Worm (Caenorhabditis elegans) whole organism, midembryonic: ENCODE data around the gene sre-13.

ENCODE experiments used
- T22C8.4 ChIP-seq: fragments of 200-800 bp; sonication (Bioruptor generic); IDR thresholded peaks from 2 replicates; pipeline ENCODE4 v1.3.6; 2022; ENCODE audit warnings: missing genetic modification characterization, missing compliant biosample characterization
- cog-1 ChIP-seq: sonication (generic microtip); optimal IDR thresholded peaks from 2 replicates; lab custom pipeline; 2016; ENCODE audit warnings: missing genetic modification characterization, missing compliant biosample characterization
- flt-1 ChIP-seq: fragments of 200-800 bp; sonication (Bioruptor generic); IDR thresholded peaks from 2 replicates; pipeline ENCODE4 v1.3.6; 2022; ENCODE audit warnings: missing genetic modification characterization, missing compliant biosample characterization
- med-1 ChIP-seq: sonication (generic microtip); optimal IDR thresholded peaks from 2 replicates; lab custom pipeline; 2017; ENCODE audit warnings: missing genetic modification characterization, mild to moderate bottlenecking, missing compliant biosample characterization, antibody characterized with exemption, missing genetic modification reagents; ENCODE audit not compliant: insufficient read depth
- ref-1 ChIP-seq: fragments of 200-800 bp; sonication (Bioruptor generic); conservative IDR thresholded peaks from 2 replicates; pipeline ENCODE4 v1.3.6; 2022; ENCODE audit warnings: missing genetic modification reagents, missing genetic modification characterization, missing compliant biosample characterization
- ztf-23 ChIP-seq: fragments of 200-800 bp; sonication (Bioruptor generic); IDR thresholded peaks from 2 replicates; pipeline ENCODE4 v1.3.6; 2022; ENCODE audit warnings: missing genetic modification reagents, missing genetic modification characterization, missing compliant biosample characterization
- ztf-29 ChIP-seq: fragments of 200-800 bp; sonication (Bioruptor generic); IDR thresholded peaks from 2 replicates; pipeline ENCODE4 v1.3.6; 2022; ENCODE audit warnings: missing genetic modification reagents, missing genetic modification characterization, missing compliant biosample characterization

- TF ChIP-seq ztf-23 (no peak), cog-1 (tag; lab: Kevin White, UChicago) (no peak), ref-1 (no peak), T22C8.4 (GFP tag; lab: Robert Waterston, UW) (no peak), flt-1 (no peak), ztf-29 (GFP tag; lab: Robert Waterston, UW) (no peak), med-1 (GFP tag; lab: Kevin White, UChicago) (no peak)
Measured at ce11 chrII:14634042-14634441, 2.6 kb downstream of the sre-13 start.
